Worm (Caenorhabditis elegans): ENCODE measurements around the gene nas-9.

The nas-9 gene

DNA sequence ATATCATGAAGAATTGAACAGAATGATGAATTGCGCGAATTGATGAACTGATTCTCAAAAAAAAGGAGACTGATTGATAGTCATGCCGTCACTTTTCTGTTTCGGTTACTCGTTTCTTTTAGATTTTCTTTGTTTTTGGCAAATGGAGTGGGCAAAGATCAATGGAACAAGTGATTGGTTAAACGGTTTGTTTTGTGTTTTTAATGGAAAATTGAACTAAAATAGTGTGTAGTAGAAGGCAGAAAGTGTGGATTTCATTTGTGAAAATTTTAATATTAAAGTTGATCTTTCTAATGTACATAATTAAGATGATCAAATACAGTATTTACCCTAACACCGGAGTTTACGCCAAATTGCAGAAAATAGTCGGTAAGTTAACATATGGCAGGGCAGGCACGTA, at the start of gene nas-9:
Gene nas-9 (minus strand): TSS at position 101 of the 400 bp plus-strand sequence.
- no peak for TF ChIP-seq unc-62 (GFP tag; optimal IDR thresholded peaks at IDR 0.05)

DNA sequence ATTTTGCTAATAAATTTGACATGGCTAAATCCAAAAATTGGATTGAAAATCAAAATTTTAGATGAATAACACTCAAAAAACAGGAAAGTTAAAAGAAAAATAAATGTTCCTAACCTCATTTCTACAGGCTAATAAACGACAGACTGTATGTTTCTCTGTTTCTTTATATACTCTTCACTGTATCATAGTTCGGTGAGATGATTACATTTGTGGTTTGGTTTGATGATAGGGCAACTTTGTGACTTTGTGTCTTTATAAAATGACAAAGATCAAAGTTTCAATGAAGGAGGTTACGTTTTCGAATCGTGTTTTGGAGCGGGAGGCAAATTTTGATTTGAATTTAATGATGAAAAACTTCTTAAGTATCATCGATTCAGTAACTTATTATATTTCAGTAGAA, 49.7 kb upstream of the nas-9 start, which contains the start of gene ugt-12:
Gene ugt-12 (minus strand): TSS at position 153 of the 400 bp plus-strand sequence.
- TF ChIP-seq unc-62 (GFP tag; optimal IDR thresholded peaks at IDR 0.05): no peak

DNA sequence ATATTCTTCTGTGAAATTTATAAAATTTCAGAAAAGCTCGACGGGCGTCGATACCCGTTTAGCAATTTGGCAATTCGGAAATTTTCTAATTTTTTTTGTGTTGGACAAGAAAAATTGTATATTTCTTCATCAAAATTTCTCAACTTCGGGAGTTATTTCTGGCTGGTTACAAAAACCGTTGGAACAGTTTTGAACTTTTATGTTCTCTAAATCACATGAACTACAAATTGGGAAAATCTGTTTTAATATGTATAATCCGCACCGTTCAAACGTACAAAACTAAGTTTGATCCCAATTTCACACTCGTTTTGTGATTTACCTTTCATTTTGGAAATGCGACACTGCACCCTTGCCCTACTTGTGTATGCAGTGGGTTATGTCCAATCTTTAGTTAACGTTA, 45.6 kb upstream of the nas-9 start, which contains the start of gene T19H12.3:
Gene T19H12.3 (plus strand): TSS at position 301 of the 400 bp plus-strand sequence.
- TF ChIP-seq unc-62 (GFP tag; optimal IDR thresholded peaks at IDR 0.05): no peak

DNA sequence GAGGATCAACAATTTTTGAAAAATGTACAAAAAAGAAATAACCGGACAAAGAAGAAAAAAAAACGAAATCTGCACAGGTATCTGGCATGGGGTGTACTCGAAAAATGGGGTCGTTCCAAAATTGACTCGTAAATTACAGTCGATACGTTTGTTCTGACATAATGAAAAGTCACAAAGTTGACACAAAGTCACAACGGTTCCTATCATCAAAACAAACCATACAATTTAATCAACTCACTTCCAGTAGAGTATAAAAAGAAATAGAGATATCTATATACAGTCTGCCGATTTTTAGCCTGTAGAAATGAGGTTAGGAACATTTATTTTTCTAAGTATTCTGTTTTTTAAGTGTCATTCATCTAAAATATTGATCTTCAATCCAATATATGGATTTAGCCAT, 44.7 kb upstream of the nas-9 start, which contains the start of gene T19H12.12:
Gene T19H12.12 (plus strand): TSS at position 301 of the 400 bp plus-strand sequence.
- TF ChIP-seq unc-62 (GFP tag; optimal IDR thresholded peaks at IDR 0.05): no peak

DNA sequence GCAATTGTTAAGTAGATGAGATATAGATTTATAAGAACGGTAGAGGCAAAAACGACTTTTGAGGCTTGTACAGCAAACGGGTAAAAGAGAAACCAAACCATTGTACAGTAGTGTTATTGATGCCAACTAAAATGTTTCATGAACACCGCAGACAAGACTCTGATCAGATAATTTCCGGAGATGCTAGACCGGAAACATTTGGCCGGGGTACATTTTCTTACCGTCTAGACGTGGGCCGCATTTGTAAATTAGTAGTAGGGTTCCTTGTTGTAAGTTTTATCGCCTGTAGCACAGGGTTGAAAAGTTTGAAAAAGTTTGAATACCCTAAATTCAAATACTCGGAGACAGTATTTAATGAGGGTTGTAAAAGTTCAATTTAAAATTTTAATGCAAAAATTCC, 41.6 kb upstream of the nas-9 start, which contains the start of gene str-32:
Gene str-32 (minus strand): TSS at position 101 of the 400 bp plus-strand sequence.
- no peak for TF ChIP-seq unc-62 (GFP tag; optimal IDR thresholded peaks at IDR 0.05)

DNA sequence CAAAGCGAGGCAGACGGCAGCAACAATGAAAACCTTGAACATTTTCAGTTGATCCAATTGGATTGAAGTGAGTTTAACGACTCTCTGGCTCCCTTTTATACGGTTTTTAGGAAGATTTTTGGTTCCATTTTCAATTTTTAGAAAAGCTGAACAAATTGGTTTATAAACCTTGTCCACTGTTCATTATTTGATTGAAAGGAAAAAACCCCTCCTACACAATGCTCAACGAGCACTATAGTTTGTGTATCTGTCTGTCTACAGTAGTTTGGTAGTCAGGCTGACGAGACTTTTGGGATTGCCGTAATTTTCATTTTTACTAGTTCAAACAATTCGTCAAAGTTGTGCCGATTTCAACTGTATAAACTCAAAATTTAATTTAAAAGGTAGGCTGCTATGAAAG, 39.4 kb upstream of the nas-9 start, which contains the start of gene T19H12.15:
Gene T19H12.15 (minus strand): TSS at position 101 of the 400 bp plus-strand sequence.
- no peak for TF ChIP-seq unc-62 (GFP tag; optimal IDR thresholded peaks at IDR 0.05)

DNA sequence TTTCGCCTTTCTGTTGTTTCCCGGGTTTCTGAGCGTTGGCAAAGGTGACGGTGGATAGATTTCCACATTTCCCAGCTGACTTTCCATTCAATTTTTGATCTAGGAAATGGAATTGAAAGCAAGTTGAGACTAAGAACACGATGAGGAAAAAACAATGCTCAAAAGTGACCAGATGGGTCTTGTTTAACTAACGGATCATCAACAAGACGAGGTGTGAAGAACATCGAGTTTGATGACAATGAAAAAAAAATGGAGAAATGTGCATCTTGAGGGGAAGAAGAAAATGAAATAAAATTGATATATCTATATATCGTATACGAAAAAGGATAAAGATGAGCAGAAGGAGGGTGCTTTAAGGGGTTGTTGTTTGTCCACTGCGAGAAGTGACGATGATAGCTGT, 37.8 kb upstream of the nas-9 start, which contains the start of gene T19H12.6:
Gene T19H12.6 (minus strand): TSS at position 101 of the 400 bp plus-strand sequence.
- no peak for TF ChIP-seq unc-62 (GFP tag; optimal IDR thresholded peaks at IDR 0.05)

DNA sequence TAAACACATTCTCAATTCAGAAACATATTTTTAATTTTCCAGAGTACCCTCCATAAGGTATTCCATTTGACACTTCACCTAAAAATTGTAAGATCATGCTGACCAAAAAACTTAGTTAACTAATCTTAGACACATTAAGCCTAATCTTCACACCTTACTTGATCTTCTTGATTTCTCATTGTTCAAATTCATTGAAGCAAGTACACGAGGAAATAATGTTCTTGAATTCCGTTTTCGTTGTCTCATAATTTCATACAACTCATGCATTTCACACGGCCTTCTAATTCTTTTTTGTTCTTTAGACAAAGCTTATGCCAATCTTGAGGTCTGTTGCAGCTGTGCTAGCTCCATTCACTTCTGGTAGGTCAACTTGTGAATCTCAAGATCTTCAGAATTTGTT, 32.2 kb upstream of the nas-9 start, which contains the start of gene srd-33:
Gene srd-33 (plus strand): TSS at position 301 of the 400 bp plus-strand sequence.
- TF ChIP-seq unc-62 (GFP tag; optimal IDR thresholded peaks at IDR 0.05): no peak

DNA sequence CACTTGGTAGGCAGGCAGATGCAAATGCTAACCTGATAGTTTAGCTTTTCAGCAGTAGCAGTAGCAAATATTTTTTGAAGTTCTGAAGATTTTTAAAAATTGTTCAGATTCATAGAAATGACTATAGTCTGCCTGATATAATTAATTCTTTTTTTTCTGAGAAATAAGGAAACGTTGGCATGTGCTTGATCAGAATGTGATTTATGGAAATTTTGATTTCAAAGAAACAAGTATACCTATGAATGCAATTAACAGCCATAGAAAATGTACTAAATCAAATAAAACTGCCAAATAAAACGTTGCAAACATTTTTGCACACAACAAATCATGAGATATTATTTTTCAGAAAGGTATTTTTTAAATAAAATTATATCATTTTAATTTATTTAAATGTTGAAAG, 30.8 kb upstream of the nas-9 start:
- TF ChIP-seq unc-62 (GFP tag; optimal IDR thresholded peaks at IDR 0.05): no peak

DNA sequence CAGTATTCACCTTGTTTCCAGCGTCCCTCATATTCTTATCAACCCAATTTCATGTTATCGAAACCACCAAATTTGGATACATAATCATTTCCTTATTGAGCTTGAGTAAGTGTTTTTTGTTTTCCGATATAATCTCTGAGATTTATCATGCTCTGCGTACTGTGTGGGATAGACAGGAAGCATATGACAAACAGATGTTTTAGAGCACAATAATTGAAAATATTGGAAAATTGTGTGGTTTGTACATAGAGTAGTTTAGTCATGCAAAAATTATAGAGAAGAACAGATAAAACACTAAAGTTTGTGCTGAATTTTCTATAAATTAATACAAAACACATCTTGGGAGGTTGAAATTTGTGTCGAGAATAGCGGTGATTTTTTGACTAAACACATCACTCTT, 28.9 kb upstream of the nas-9 start:
- no peak for TF ChIP-seq unc-62 (GFP tag; optimal IDR thresholded peaks at IDR 0.05)

DNA sequence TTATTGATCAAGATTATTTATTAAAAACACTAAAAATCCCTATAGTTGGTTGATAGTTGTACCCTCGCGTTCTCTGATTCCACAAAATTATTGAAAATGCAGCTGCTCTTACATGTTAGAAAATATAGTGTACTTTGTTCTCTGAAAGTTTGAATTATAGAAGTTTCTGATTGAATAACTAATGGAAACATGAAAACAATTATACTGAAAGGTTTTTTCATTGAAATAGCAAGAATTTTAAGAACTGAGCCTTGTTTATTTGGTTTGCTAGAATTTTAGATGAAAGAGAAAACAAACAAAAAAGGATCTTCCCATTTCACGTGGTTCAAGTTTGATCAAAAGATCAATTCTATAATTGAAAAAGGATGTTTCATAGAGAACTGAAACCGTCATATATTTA, 27.7 kb upstream of the nas-9 start:
- TF ChIP-seq unc-62 (GFP tag; optimal IDR thresholded peaks at IDR 0.05): no peak

DNA sequence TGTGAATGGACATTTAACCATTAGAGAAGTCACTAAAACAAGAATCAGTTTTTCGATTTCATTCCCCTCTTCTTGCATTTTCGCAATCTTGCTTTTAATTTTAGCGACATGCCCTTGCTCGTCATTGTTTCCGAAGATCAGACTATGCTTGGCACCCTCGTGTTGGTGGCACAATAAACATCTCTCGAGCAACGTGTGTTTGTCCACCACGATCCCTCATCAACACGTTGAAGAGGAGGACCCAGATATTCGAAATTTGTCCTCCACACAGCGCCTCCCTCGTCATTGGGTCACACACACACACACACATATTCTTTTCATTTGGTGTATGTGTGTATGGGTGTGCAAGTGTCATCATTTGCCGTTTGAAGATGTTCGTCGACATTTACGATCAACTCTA, 25.6 kb upstream of the nas-9 start, which contains the start of gene srd-32:
Gene srd-32 (plus strand): TSS at position 301 of the 400 bp plus-strand sequence.
- TF ChIP-seq unc-62 (GFP tag; optimal IDR thresholded peaks at IDR 0.05): no peak

DNA sequence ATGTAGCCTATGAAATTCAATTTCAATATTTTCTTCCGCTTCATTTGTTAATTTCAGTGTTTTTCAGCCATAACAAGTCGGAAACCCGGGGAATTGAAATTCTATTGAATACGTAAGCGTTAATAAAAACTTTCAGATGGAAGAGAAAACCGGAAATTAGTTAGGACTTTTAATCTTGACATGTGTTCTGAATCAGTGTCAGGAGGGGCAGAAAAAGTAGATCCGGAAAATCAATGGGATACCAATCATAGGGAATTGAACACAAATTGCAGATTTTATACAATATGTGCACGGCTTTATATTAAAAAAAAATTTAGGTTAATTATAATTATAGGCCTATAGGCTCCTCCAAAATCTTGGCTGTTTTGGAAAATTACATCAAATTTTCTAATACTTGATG, 24.5 kb upstream of the nas-9 start:
- TF ChIP-seq unc-62 (GFP tag; optimal IDR thresholded peaks at IDR 0.05): no peak

DNA sequence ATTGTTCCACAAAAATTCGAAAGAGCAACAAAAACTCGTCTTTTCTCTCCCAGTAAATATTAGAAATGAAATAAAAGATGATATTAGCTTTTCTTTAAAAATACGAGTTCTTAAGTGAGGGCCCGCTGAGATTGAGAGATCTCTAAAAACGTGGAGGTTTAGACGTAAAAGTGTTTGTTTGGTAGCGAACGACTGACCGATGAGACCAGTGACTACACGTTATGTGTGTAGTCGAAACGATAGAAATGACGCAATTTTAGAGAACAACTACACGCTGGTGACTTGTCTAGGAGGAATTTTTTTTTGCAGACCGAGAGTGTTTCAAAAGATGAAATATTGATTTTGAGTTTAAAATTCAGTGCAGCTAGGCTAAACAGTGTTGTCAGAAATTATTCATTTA, 22.9 kb upstream of the nas-9 start, which contains the start of gene C37H5.13:
Gene C37H5.13 (minus strand): TSS at position 229 of the 400 bp plus-strand sequence.
- TF ChIP-seq unc-62 (GFP tag; optimal IDR thresholded peaks at IDR 0.05): no peak

DNA sequence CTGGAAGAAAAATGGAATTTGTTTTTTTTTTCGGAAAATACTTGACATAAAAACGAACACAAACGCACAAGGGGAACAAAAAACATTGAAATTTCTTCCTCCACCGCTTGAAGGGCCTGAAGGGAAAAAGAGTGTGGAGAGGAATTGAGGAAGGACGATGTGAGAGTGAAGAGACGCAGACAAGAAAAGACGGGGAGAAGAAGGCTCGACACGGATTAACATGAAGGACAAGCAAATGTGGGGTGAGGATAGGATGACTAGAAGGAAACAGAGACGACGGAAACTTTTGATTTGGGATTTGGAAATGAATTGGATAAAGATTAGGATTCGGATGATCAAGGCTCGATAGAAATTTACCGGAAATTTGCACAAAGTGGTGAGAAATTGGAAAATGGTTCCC, 20.7 kb upstream of the nas-9 start:
- no peak for TF ChIP-seq unc-62 (GFP tag; optimal IDR thresholded peaks at IDR 0.05)

DNA sequence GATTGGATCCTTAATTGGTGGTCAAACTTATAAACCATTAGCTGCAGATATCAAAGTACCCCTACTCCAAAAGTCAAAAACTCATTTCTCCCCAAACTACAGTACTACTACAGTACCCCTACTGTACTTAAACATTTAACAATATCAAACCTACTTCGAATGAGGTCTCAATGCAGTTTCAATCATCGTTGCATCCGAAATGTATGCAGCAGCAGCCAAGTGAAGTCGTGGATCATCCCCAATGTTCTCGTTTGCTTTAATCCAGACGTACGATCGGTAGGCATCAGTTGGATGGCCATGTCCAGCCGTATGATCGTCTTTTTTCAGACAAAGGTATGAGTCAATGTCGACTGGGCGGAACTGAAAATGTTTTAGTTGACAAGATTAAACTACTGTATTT, 17.7 kb upstream of the nas-9 start:
- TF ChIP-seq unc-62 (GFP tag; optimal IDR thresholded peaks at IDR 0.05): no peak

DNA sequence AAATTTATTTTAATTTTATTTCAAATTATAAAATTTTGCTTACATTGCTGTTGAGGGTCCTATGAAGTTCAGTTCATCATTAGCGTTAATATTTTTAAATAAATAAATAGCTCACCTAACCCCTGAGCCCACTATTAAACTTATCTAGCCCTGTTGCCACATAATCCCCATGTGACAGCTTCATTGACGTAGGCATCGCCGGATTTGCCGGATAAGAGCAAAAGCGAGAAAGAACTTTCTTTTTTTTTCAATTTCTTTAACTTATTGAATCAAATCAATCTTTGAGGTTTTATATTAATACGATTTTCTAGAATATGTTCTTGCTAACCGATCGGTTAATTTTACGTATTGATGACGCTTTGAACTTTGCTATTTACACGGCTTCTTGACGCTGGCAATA, 12.2 kb upstream of the nas-9 start:
- no peak for TF ChIP-seq unc-62 (GFP tag; optimal IDR thresholded peaks at IDR 0.05)

DNA sequence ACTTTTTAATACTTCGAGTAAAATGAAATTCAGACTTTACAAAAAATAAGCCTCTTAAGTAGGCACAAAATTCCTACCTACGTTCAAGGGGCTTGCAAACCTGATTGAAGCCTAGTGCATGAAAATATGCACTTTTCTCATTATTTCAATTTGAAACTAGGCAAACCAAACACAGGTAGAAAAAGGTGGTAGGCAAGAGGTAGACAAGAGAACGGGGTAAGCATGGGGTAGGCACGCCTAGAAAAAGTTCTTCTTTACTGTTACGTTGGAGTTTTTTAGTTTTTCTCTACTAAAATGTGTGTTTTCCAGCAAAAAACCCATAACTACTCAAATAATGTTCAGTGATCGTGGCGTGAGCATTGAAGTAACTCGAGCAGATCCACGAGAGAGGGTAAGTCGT, 11.3 kb upstream of the nas-9 start, which contains the start of gene nex-4:
Gene nex-4 (plus strand): TSS at position 301 of the 400 bp plus-strand sequence.
- TF ChIP-seq unc-62 (GFP tag; optimal IDR thresholded peaks at IDR 0.05): no peak
